Fruit fly (Drosophila melanogaster) whole organism, pupa: ENCODE data around the gene CG18599.

Source experiments
- CG12605 ChIP-seq: fragments of 200-800 bp; sonication (Bioruptor generic); IDR thresholded peaks from 2 replicates; pipeline ENCODE4 v1.3.6; 2022; ENCODE audit warnings: missing biosample characterization, missing genetic modification characterization
- CG14655 ChIP-seq: fragments of 200-800 bp; sonication (Bioruptor generic); optimal IDR thresholded peaks from 3 replicates; lab custom pipeline; 2017; ENCODE audit warnings: mild to moderate bottlenecking, missing biosample characterization, missing genetic modification reagents, missing genetic modification characterization
- CG34367 ChIP-seq: fragments of 200-800 bp; sonication (Bioruptor generic); optimal IDR thresholded peaks from 2 replicates; lab custom pipeline; 2018; ENCODE audit warnings: missing biosample characterization, mild to moderate bottlenecking, missing genetic modification characterization
- CG4496 ChIP-seq: fragments of 200-800 bp; sonication (Bioruptor generic); IDR thresholded peaks from 3 replicates; pipeline ENCODE4 v1.3.6; 2022; ENCODE audit warnings: missing biosample characterization, missing genetic modification characterization
- CG9948 ChIP-seq: fragments of 200-800 bp; sonication (Bioruptor generic); optimal IDR thresholded peaks from 2 replicates; lab custom pipeline; 2018; ENCODE audit warnings: missing biosample characterization, mild to moderate bottlenecking, missing genetic modification characterization, moderate library complexity
- D1 ChIP-seq: fragments of 200-800 bp; sonication (Bioruptor generic); optimal IDR thresholded peaks from 2 replicates; lab custom pipeline; 2018; ENCODE audit warnings: missing biosample characterization, mild to moderate bottlenecking, missing genetic modification characterization, moderate library complexity
- EcR ChIP-seq: fragments of 200-800 bp; sonication (Bioruptor generic); optimal IDR thresholded peaks from 3 replicates; lab custom pipeline; 2019; ENCODE audit warnings: missing biosample characterization, missing genetic modification characterization, mild to moderate bottlenecking, moderate library complexity, missing genetic modification reagents
- Ets98B ChIP-seq: fragments of 200-800 bp; sonication (Bioruptor generic); IDR thresholded peaks from 2 replicates; pipeline ENCODE4 v1.3.6; 2022; ENCODE audit warnings: missing biosample characterization, missing genetic modification characterization
- Pif1B ChIP-seq: fragments of 200-800 bp; sonication (Bioruptor generic); optimal IDR thresholded peaks from 3 replicates; lab custom pipeline; 2016; ENCODE audit warnings: missing biosample characterization, missing genetic modification characterization
- rn ChIP-seq: fragments of 200-800 bp; sonication (Bioruptor generic); IDR thresholded peaks from 2 replicates; pipeline ENCODE4 v1.3.6; 2022; ENCODE audit warnings: missing biosample characterization, missing genetic modification characterization

dm6 chr3R:18292371-18292770 lies 24.8 kb downstream of the CG18599 start:
- TF ChIP-seq CG12605 (no peak), CG9948 (tag; lab: Kevin White, UChicago) (no peak), D1 (no peak), EcR (GFP tag; lab: Kevin White, UChicago) (no peak), CG4496 (no peak), CG14655 (no peak), Ets98B (no peak), rn (GFP tag; lab: Robert Waterston, UW) (no peak), CG34367 (tag; lab: Kevin White, UChicago) (no peak), Pif1B (no peak)
